Fruit fly (Drosophila melanogaster) whole organism, prepupa: ENCODE data around the gene Neurl4.

Source experiments
- CG11762 ChIP-seq: fragments of 200-800 bp; sonication (Bioruptor generic); optimal IDR thresholded peaks from 3 replicates; lab custom pipeline; 2016; ENCODE audit warnings: missing biosample characterization, missing genetic modification characterization; ENCODE audit not compliant: insufficient read depth
- CG31627 ChIP-seq: fragments of 200-800 bp; sonication (Bioruptor generic); optimal IDR thresholded peaks from 3 replicates; lab custom pipeline; 2016; ENCODE audit warnings: missing biosample characterization, missing genetic modification characterization
- CG4318 ChIP-seq: fragments of 200-800 bp; sonication (Bioruptor generic); optimal IDR thresholded peaks from 3 replicates; lab custom pipeline; 2017; ENCODE audit warnings: missing biosample characterization, mild to moderate bottlenecking, missing genetic modification characterization
- Eip78C ChIP-seq: fragments of 200-800 bp; sonication (Bioruptor generic); peaks from one replicate; lab custom pipeline; 2016; ENCODE audit warnings: missing biosample characterization, missing genetic modification characterization
- Smox ChIP-seq: fragments of 200-800 bp; sonication (Bioruptor generic); optimal IDR thresholded peaks from 3 replicates; lab custom pipeline; 2016; ENCODE audit warnings: missing biosample characterization, missing genetic modification characterization
- Sox14 ChIP-seq: fragments of 200-800 bp; sonication (Bioruptor generic); optimal IDR thresholded peaks from 3 replicates; lab custom pipeline; 2016; ENCODE audit warnings: missing biosample characterization, missing genetic modification characterization
- fkh ChIP-seq: fragments of 200-800 bp; sonication (Bioruptor generic); optimal IDR thresholded peaks from 3 replicates; lab custom pipeline; 2017; ENCODE audit warnings: missing biosample characterization, mild to moderate bottlenecking, missing genetic modification characterization, moderate library complexity
- lz ChIP-seq: fragments of 200-800 bp; sonication (Bioruptor generic); optimal IDR thresholded peaks from 3 replicates; lab custom pipeline; 2016; ENCODE audit warnings: missing biosample characterization, missing genetic modification characterization
- spab ChIP-seq: fragments of 200-800 bp; sonication (Bioruptor generic); optimal IDR thresholded peaks from 2 replicates; lab custom pipeline; 2017; ENCODE audit warnings: missing biosample characterization, mild to moderate bottlenecking, missing genetic modification characterization, missing genetic modification reagents
- topi ChIP-seq: fragments of 200-800 bp; sonication (Bioruptor generic); optimal IDR thresholded peaks from 3 replicates; lab custom pipeline; 2016; ENCODE audit warnings: missing biosample characterization, missing genetic modification characterization

Gene Neurl4

DNA sequence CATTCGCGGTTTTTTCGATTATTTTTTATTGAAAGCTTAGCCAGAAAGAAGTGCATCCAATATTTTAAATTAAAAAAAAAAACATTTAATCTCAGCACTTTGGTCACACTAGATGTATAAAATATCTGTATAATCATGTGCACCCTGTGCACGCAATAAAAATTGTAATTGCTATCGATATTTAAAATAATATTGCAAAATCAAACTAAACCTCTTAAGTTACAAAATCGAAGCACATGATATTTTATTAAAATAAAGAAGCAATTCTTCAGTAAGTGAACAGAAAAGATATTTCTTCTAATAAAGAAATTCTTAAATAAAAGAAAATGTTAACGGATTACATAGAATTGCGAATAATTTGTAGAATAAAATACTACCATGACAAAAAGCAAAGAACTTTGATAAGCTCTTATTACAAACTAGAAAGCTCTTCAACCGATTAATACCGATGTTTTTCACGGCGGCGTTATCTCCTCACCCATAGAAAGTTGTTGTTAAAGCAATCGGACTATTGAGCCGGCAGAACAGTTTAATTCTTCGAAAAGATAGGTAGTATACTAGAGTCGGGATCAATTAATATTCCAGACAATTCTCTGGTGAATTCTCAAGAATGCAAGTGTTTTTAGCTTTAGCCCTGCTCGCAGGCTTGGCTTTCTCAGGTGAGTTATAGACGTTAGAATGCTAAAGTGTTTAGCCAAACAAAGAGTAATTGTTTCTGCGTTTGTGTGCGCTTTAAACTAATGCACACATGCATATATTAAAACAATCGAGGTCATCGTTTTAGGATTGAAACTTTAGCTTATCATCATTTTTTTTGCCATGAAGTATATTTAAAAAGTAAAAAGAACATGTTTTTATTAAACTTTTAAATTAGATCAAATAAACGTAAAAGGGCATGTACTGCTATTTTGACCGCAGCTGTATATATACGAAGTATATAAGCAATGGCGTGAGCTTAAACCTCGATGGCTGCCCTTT, 55.7 kb downstream of the Neurl4 start, which contains the start of gene CtsK1 (continued):
- TF ChIP-seq Sox14 (GFP tag; lab: Kevin White, UChicago) (peak; percentile 49), CG31627 (GFP tag; lab: Kevin White, UChicago) (peak; percentile 38), spab (GFP tag; lab: Kevin White, UChicago) (peak; percentile 10), topi (GFP tag; lab: Kevin White, UChicago) (peak; percentile 31), Smox (peak; percentile 58), lz (GFP tag; lab: Kevin White, UChicago) (peak; percentile 48), CG11762 (GFP tag; lab: Kevin White, UChicago) (no peak), CG4318 (GFP tag; lab: Kevin White, UChicago) (no peak), fkh (GFP tag; lab: Kevin White, UChicago) (no peak), Eip78C (peak; percentile 70)
- TF ChIP-seq, all 60 proteins: peak for 36
